Worm (Caenorhabditis elegans) whole organism, L4 larva: ENCODE results near the gene Y59A8B.21.
"Not testable (repeated sequence)": the region's sequence is repeated elsewhere in the genome, so short reads cannot be mapped to it uniquely, and the experiment has no call there.

ENCODE experiments used
- aha-1 ChIP-seq: fragments of 150-350 bp; peaks from one replicate; lab custom pipeline; 2014; ENCODE audit warnings: missing biosample characterization, missing genetic modification characterization
- ama-1 ChIP-seq: fragments of 150-350 bp; optimal IDR thresholded peaks from 2 replicates; lab custom pipeline; 2014; ENCODE audit warnings: inconsistent platforms, mixed read lengths
- daf-8 ChIP-seq: fragments of 200-800 bp; sonication (Bioruptor generic); IDR thresholded peaks from 2 replicates; pipeline ENCODE4 v1.3.6; 2022; ENCODE audit warnings: missing genetic modification characterization, missing compliant biosample characterization
- fos-1 ChIP-seq: fragments of 150-350 bp; optimal IDR thresholded peaks from 2 replicates; lab custom pipeline; 2014; ENCODE audit warnings: missing biosample characterization, missing genetic modification characterization
- nhr-28 ChIP-seq: fragments of 150-350 bp; optimal IDR thresholded peaks from 2 replicates; lab custom pipeline; 2014; ENCODE audit warnings: missing biosample characterization, missing genetic modification characterization
- zag-1 ChIP-seq: fragments of 150-350 bp; optimal IDR thresholded peaks from 2 replicates; lab custom pipeline; 2014; ENCODE audit warnings: missing biosample characterization, missing genetic modification characterization

ce11 chrV:18006930-18007329 lies 20.9 kb downstream of the Y59A8B.21 start, which contains the start of gene Y59A8B.19:
- TF ChIP-seq ama-1 (lab: Kevin White, UChicago); aha-1 (tag; lab: Kevin White, UChicago); nhr-28 (tag; lab: Kevin White, UChicago); fos-1; daf-8 (GFP tag; lab: Robert Waterston, UW); zag-1 (tag; lab: Kevin White, UChicago): not testable (repeated sequence)
